Worm (Caenorhabditis elegans): ENCODE data around the gene xbx-6.
A peak's percentile ranks its signal among the peaks of the same experiment; 100 is the strongest.

Gene xbx-6

ce11 chrV:9731852-9732251, 29.0 kb downstream of the xbx-6 start:
- no peak for TF ChIP-seq hlh-1 (tag; optimal IDR thresholded peaks at IDR 0.05)
- no peak for TF ChIP-seq ceh-43 (GFP tag; optimal IDR thresholded peaks at IDR 0.05)
- peak; percentile 28 for TF ChIP-seq ham-2 (GFP tag; optimal IDR thresholded peaks at IDR 0.05)
- no peak for TF ChIP-seq zip-8 (tag; optimal IDR thresholded peaks at IDR 0.05)
- no peak for TF ChIP-seq lin-13 (tag; optimal IDR thresholded peaks at IDR 0.05)
- no peak for TF ChIP-seq unc-39 (tag; optimal IDR thresholded peaks at IDR 0.05)
- no peak for TF ChIP-seq ceh-83 (GFP tag; optimal IDR thresholded peaks at IDR 0.05)
- TF ChIP-seq flh-1 (GFP tag; optimal IDR thresholded peaks at IDR 0.05), result no peak
- TF ChIP-seq unc-62 (GFP tag; optimal IDR thresholded peaks at IDR 0.05), result peak; percentile 65
- no peak for TF ChIP-seq mls-2 (tag; optimal IDR thresholded peaks at IDR 0.05)
- TF ChIP-seq blmp-1 (tag; optimal IDR thresholded peaks at IDR 0.05), result no peak

- TF ChIP-seq M03D4.4 (tag; optimal IDR thresholded peaks at IDR 0.05), result no peak
- TF ChIP-seq lin-32 (GFP tag; optimal IDR thresholded peaks at IDR 0.05), result no peak
- no peak for TF ChIP-seq nhr-76 (tag; optimal IDR thresholded peaks at IDR 0.05)
- no peak for TF ChIP-seq nhr-12 (tag; optimal IDR thresholded peaks at IDR 0.05)
- no peak for TF ChIP-seq ceh-39 (tag; optimal IDR thresholded peaks at IDR 0.05)
- no peak for TF ChIP-seq nhr-237 (tag; optimal IDR thresholded peaks at IDR 0.05)
Observed at ce11 chrV:9733920-9734454, 31.1 kb downstream of the xbx-6 start, which contains the start of gene cal-7. TSS of gene cal-7 (plus strand) at chrV:9734103.

ce11 chrV:9737287-9737686, 34.4 kb downstream of the xbx-6 start, which contains the start of gene aqp-4:
TSS of gene aqp-4 (plus strand) at chrV:9737556.
- TF ChIP-seq snpc-4 (tag; optimal IDR thresholded peaks at IDR 0.05) (no peak), mls-2 (tag; optimal IDR thresholded peaks at IDR 0.05) (no peak), ham-2 (GFP tag; optimal IDR thresholded peaks at IDR 0.05) (no peak), lin-13 (tag; optimal IDR thresholded peaks at IDR 0.05) (no peak), mab-5 (tag; optimal IDR thresholded peaks at IDR 0.05) (no peak), drap-1 (GFP tag; optimal IDR thresholded peaks at IDR 0.05) (no peak), sptf-1 (tag; optimal IDR thresholded peaks at IDR 0.05) (no peak)

- no peak for TF ChIP-seq unc-62 (GFP tag; optimal IDR thresholded peaks at IDR 0.05)
- no peak for TF ChIP-seq ceh-39 (tag; optimal IDR thresholded peaks at IDR 0.05)
- TF ChIP-seq ham-2 (GFP tag; optimal IDR thresholded peaks at IDR 0.05), result no peak
- no peak for TF ChIP-seq elt-3 (tag; optimal IDR thresholded peaks at IDR 0.05)
Observed at ce11 chrV:9738077-9738705, 35.3 kb downstream of the xbx-6 start.

ce11 chrV:9739402-9739801, 36.5 kb downstream of the xbx-6 start, which contains the start of gene marc-1:
TSS of gene marc-1 (plus strand) at chrV:9739702.
- no peak for TF ChIP-seq ceh-43 (GFP tag; optimal IDR thresholded peaks at IDR 0.05)
- no peak for TF ChIP-seq nhr-28 (tag; optimal IDR thresholded peaks at IDR 0.05)
- no peak for TF ChIP-seq blmp-1 (tag; optimal IDR thresholded peaks at IDR 0.05)
- TF ChIP-seq hlh-1 (tag; optimal IDR thresholded peaks at IDR 0.05), result no peak
- no peak for TF ChIP-seq elt-3 (tag; optimal IDR thresholded peaks at IDR 0.05)
- no peak for TF ChIP-seq sptf-1 (tag; optimal IDR thresholded peaks at IDR 0.05)
- TF ChIP-seq ces-1 (GFP tag; optimal IDR thresholded peaks at IDR 0.05), result no peak
- TF ChIP-seq tbx-8 (GFP tag; optimal IDR thresholded peaks at IDR 0.05), result no peak
- no peak for TF ChIP-seq flh-1 (GFP tag; optimal IDR thresholded peaks at IDR 0.05)
- TF ChIP-seq unc-62 (GFP tag; optimal IDR thresholded peaks at IDR 0.05), result no peak
- no peak for TF ChIP-seq elt-1 (tag; optimal IDR thresholded peaks at IDR 0.05; ENCODE audit: borderline replicate concordance, insufficient read depth)
- no peak for TF ChIP-seq sem-2 (GFP tag; optimal IDR thresholded peaks at IDR 0.05)
- no peak for TF ChIP-seq mep-1 (tag; optimal IDR thresholded peaks at IDR 0.05)
- no peak for TF ChIP-seq mab-5 (tag; optimal IDR thresholded peaks at IDR 0.05)
- no peak for TF ChIP-seq unc-39 (tag; optimal IDR thresholded peaks at IDR 0.05)

- TF ChIP-seq tbx-8 (GFP tag; optimal IDR thresholded peaks at IDR 0.05) (no peak), ztf-11 (tag; optimal IDR thresholded peaks at IDR 0.05) (no peak), drap-1 (GFP tag; optimal IDR thresholded peaks at IDR 0.05) (no peak), ham-2 (GFP tag; optimal IDR thresholded peaks at IDR 0.05) (no peak), snpc-4 (tag; optimal IDR thresholded peaks at IDR 0.05) (no peak), sptf-1 (tag; optimal IDR thresholded peaks at IDR 0.05) (no peak), mab-5 (tag; optimal IDR thresholded peaks at IDR 0.05) (no peak), nhr-237 (tag; optimal IDR thresholded peaks at IDR 0.05) (no peak), ces-1 (GFP tag; optimal IDR thresholded peaks at IDR 0.05) (no peak), blmp-1 (tag; optimal IDR thresholded peaks at IDR 0.05) (no peak), nhr-76 (tag; optimal IDR thresholded peaks at IDR 0.05) (no peak), ceh-83 (GFP tag; optimal IDR thresholded peaks at IDR 0.05) (no peak), mep-1 (tag; optimal IDR thresholded peaks at IDR 0.05) (no peak)
Observed at ce11 chrV:9740858-9741257, 38.0 kb downstream of the xbx-6 start, which contains the start of gene sta-2. TSS of gene sta-2 (plus strand) at chrV:9741206.

Measured in whole organism, mixed stage, embryonic.